Worm (Caenorhabditis elegans) whole organism, L4/young adult: ENCODE results near the gene F57B1.6.

Experiments used
- W03F9.2 ChIP-seq: fragments of 150-350 bp; optimal IDR thresholded peaks from 2 replicates; lab custom pipeline; 2014; ENCODE audit warnings: missing biosample characterization, missing genetic modification characterization
- dao-5 ChIP-seq: sonication (generic microtip); optimal IDR thresholded peaks from 2 replicates; lab custom pipeline; 2016; ENCODE audit warnings: missing genotype, missing genetic modification characterization, moderate library complexity, missing compliant biosample characterization
- him-1 ChIP-seq: sonication (generic microtip); optimal IDR thresholded peaks from 2 replicates; lab custom pipeline; 2016; ENCODE audit warnings: missing genotype, missing genetic modification reagents, missing genetic modification characterization, missing compliant biosample characterization

Gene F57B1.6

ce11 chrV:13193488-13194042 lies 15.9 kb upstream of the F57B1.6 start, which contains the start of gene sun-1:
TSS of gene sun-1 (minus strand) at chrV:13193538.
- no peak for TF ChIP-seq dao-5 (tag; lab: Kevin White, UChicago)
- no peak for TF ChIP-seq him-1 (tag; lab: Kevin White, UChicago)
- TF ChIP-seq W03F9.2 (tag; lab: Kevin White, UChicago): no peak

- no peak for TF ChIP-seq him-1 (tag; lab: Kevin White, UChicago)
- TF ChIP-seq dao-5 (tag; lab: Kevin White, UChicago): no peak
- no peak for TF ChIP-seq W03F9.2 (tag; lab: Kevin White, UChicago)
Observed at ce11 chrV:13195548-13195947, 13.9 kb upstream of the F57B1.6 start, which contains the start of gene F57B1.1. TSS of gene F57B1.1 (minus strand) at chrV:13195648.

ce11 chrV:13197823-13198222 lies 11.6 kb upstream of the F57B1.6 start, which contains the start of gene F57B1.9:
TSS of gene F57B1.9 (minus strand) at chrV:13197923.
- TF ChIP-seq dao-5 (tag; lab: Kevin White, UChicago): no peak
- TF ChIP-seq W03F9.2 (tag; lab: Kevin White, UChicago): no peak
- no peak for TF ChIP-seq him-1 (tag; lab: Kevin White, UChicago)

ce11 chrV:13200609-13201008 lies 8.8 kb upstream of the F57B1.6 start:
- no peak for TF ChIP-seq him-1 (tag; lab: Kevin White, UChicago)
- TF ChIP-seq dao-5 (tag; lab: Kevin White, UChicago): no peak
- TF ChIP-seq W03F9.2 (tag; lab: Kevin White, UChicago): no peak

ce11 chrV:13202127-13202610 lies 7.3 kb upstream of the F57B1.6 start, which contains the start of the genes col-159 and col-160:
TSS of gene col-159 (minus strand) at chrV:13202177.
TSS of gene col-160 (minus strand) at chrV:13202189.
- TF ChIP-seq W03F9.2 (tag; lab: Kevin White, UChicago) (no peak), him-1 (tag; lab: Kevin White, UChicago) (no peak), dao-5 (tag; lab: Kevin White, UChicago) (no peak)

ce11 chrV:13206514-13206913 lies 2.9 kb upstream of the F57B1.6 start:
- no peak for TF ChIP-seq W03F9.2 (tag; lab: Kevin White, UChicago)
- TF ChIP-seq dao-5 (tag; lab: Kevin White, UChicago): no peak
- no peak for TF ChIP-seq him-1 (tag; lab: Kevin White, UChicago)

ce11 chrV:13207426-13207825 lies 2.0 kb upstream of the F57B1.6 start, which contains the start of gene F57B1.5:
TSS of gene F57B1.5 (plus strand) at chrV:13207726.
- TF ChIP-seq W03F9.2 (tag; lab: Kevin White, UChicago): no peak
- no peak for TF ChIP-seq dao-5 (tag; lab: Kevin White, UChicago)
- TF ChIP-seq him-1 (tag; lab: Kevin White, UChicago): no peak

ce11 chrV:13212584-13212983 lies 3.1 kb downstream of the F57B1.6 start:
- no peak for TF ChIP-seq dao-5 (tag; lab: Kevin White, UChicago)
- no peak for TF ChIP-seq him-1 (tag; lab: Kevin White, UChicago)
- TF ChIP-seq W03F9.2 (tag; lab: Kevin White, UChicago): no peak

- no peak for TF ChIP-seq him-1 (tag; lab: Kevin White, UChicago)
- no peak for TF ChIP-seq W03F9.2 (tag; lab: Kevin White, UChicago)
- no peak for TF ChIP-seq dao-5 (tag; lab: Kevin White, UChicago)
Observed at ce11 chrV:13221066-13221465, 11.6 kb downstream of the F57B1.6 start.

- no peak for TF ChIP-seq dao-5 (tag; lab: Kevin White, UChicago)
- no peak for TF ChIP-seq W03F9.2 (tag; lab: Kevin White, UChicago)
- no peak for TF ChIP-seq him-1 (tag; lab: Kevin White, UChicago)
Observed at ce11 chrV:13229538-13229937, 20.1 kb downstream of the F57B1.6 start.

- TF ChIP-seq W03F9.2 (tag; lab: Kevin White, UChicago) (no peak), him-1 (tag; lab: Kevin White, UChicago) (no peak), dao-5 (tag; lab: Kevin White, UChicago) (no peak)
Observed at ce11 chrV:13235313-13235712, 25.9 kb downstream of the F57B1.6 start.

- TF ChIP-seq him-1 (tag; lab: Kevin White, UChicago): no peak
- no peak for TF ChIP-seq W03F9.2 (tag; lab: Kevin White, UChicago)
- no peak for TF ChIP-seq dao-5 (tag; lab: Kevin White, UChicago)
Observed at ce11 chrV:13236507-13236906, 27.1 kb downstream of the F57B1.6 start, which contains the start of gene dmd-10. TSS of gene dmd-10 (minus strand) at chrV:13236607.

ce11 chrV:13243205-13243604 lies 33.8 kb downstream of the F57B1.6 start:
- no peak for TF ChIP-seq W03F9.2 (tag; lab: Kevin White, UChicago)
- no peak for TF ChIP-seq him-1 (tag; lab: Kevin White, UChicago)
- TF ChIP-seq dao-5 (tag; lab: Kevin White, UChicago): no peak

- TF ChIP-seq dao-5 (tag; lab: Kevin White, UChicago): no peak
- TF ChIP-seq W03F9.2 (tag; lab: Kevin White, UChicago): no peak
- no peak for TF ChIP-seq him-1 (tag; lab: Kevin White, UChicago)
Observed at ce11 chrV:13249436-13249835, 40.0 kb downstream of the F57B1.6 start, which contains the start of gene odr-3. TSS of gene odr-3 (minus strand) at chrV:13249536.
